Worm (Caenorhabditis elegans) whole organism, L1 larva: ENCODE measurements around the gene tmem-231.

ENCODE experiments used
- egl-27 ChIP-seq, 2 experiments: fragments of 150-350 bp in 1 of 2; sonication (generic microtip); optimal IDR thresholded peaks; 3 replicates each; lab custom pipeline; 2017 to 2018; ENCODE audit warnings: missing biosample characterization in 2 of 2, missing genetic modification characterization in 2 of 2, missing genetic modification reagents in 2 of 2
- fkh-10 ChIP-seq: sonication (generic microtip); optimal IDR thresholded peaks from 2 replicates; lab custom pipeline; 2017; ENCODE audit warnings: missing biosample characterization, missing genetic modification reagents, missing genetic modification characterization
- fos-1 ChIP-seq: fragments of 150-350 bp; optimal IDR thresholded peaks from 2 replicates; lab custom pipeline; 2014; ENCODE audit warnings: missing biosample characterization, missing genetic modification characterization
- lin-15B ChIP-seq: fragments of 150-350 bp; sonication (generic microtip); optimal IDR thresholded peaks from 3 replicates; lab custom pipeline; 2014; ENCODE audit warnings: missing biosample characterization, missing genetic modification characterization
- lin-35 ChIP-seq, 2 experiments: fragments of 150-350 bp; optimal IDR thresholded peaks; 2 replicates each; lab custom pipeline; 2014; ENCODE audit warnings: missing biosample characterization in 2 of 2, missing genetic modification characterization in 2 of 2, missing genetic modification reagents in 2 of 2
- nhr-28 ChIP-seq: fragments of 150-350 bp; optimal IDR thresholded peaks from 2 replicates; lab custom pipeline; 2014; ENCODE audit warnings: missing biosample characterization, missing genetic modification characterization
- xbp-1 ChIP-seq: sonication (generic microtip); optimal IDR thresholded peaks from 2 replicates; lab custom pipeline; 2016; ENCODE audit warnings: missing genetic modification characterization, missing compliant biosample characterization

DNA sequence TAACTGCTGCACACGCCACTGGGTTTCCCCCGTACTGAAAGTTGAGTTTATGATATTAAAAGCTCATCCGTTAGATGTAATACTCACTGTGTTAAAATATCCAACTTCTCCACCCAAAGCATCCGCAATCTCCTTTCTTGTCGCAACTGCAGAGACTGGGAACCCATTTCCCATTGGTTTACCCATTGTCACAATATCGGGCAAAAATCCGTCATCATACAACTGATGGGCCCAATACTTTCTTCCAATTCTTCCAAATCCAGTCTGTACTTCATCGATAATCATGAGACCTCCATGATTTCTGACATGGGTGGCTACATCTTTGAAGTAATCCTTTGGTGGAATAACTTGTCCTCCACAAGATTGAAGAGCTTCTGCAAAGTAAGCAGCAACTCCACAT is 23.3 kb downstream of the tmem-231 start:
- TF ChIP-seq lin-15B (tag; lab: Kevin White, UChicago) (no peak), fkh-10 (GFP tag; lab: Kevin White, UChicago) (no peak), xbp-1 (tag; lab: Kevin White, UChicago) (no peak), nhr-28 (tag; lab: Kevin White, UChicago) (no peak), egl-27 (tag; optimal IDR thresholded peaks at IDR 0.05; lab: Kevin White, UChicago) (no peak), lin-35 (GFP tag; optimal IDR thresholded peaks at IDR 0.05; lab: Kevin White, UChicago) (no peak), fos-1 (tag; lab: Kevin White, UChicago) (no peak)
